Fruit fly (Drosophila melanogaster) whole organism, embryonic: ENCODE data around the gene COX7AL.
A peak's percentile ranks its signal among the peaks of the same experiment; 100 is the strongest.

Source experiments
- Bgb ChIP-seq: fragments of 200-800 bp; sonication (Bioruptor generic); IDR thresholded peaks from 2 replicates; pipeline ENCODE4 v1.3.6; 2022; ENCODE audit warnings: missing biosample characterization, missing genetic modification characterization; ENCODE audit not compliant: partially characterized antibody
- BtbVII ChIP-seq: fragments of 200-800 bp; sonication (Bioruptor generic); optimal IDR thresholded peaks from 3 replicates; lab custom pipeline; 2017; ENCODE audit warnings: missing biosample characterization, mild to moderate bottlenecking, missing genetic modification characterization
- CG10321 ChIP-seq: fragments of 200-800 bp; sonication (Bioruptor generic); IDR thresholded peaks from 2 replicates; pipeline ENCODE4 v1.3.6; 2022; ENCODE audit warnings: missing biosample characterization, missing genetic modification characterization
- CG10431 ChIP-seq: fragments of 200-800 bp; sonication (Bioruptor generic); optimal IDR thresholded peaks from 3 replicates; lab custom pipeline; 2018; ENCODE audit warnings: missing biosample characterization, mild to moderate bottlenecking, missing genetic modification characterization
- CG10543 ChIP-seq: fragments of 200-800 bp; sonication (Bioruptor generic); optimal IDR thresholded peaks from 3 replicates; lab custom pipeline; 2017; ENCODE audit warnings: missing biosample characterization, mild to moderate bottlenecking, missing genetic modification characterization, moderate library complexity
- CG10565 ChIP-seq: fragments of 200-800 bp; sonication (Bioruptor generic); optimal IDR thresholded peaks from 3 replicates; lab custom pipeline; 2016; ENCODE audit warnings: missing biosample characterization, mild to moderate bottlenecking, missing genetic modification characterization
- CG14710 ChIP-seq: fragments of 200-800 bp; sonication (Bioruptor generic); optimal IDR thresholded peaks from 3 replicates; lab custom pipeline; 2019; ENCODE audit warnings: missing biosample characterization, mild to moderate bottlenecking, missing genetic modification characterization, moderate library complexity
- CG1603 ChIP-seq: fragments of 200-800 bp; sonication (Bioruptor generic); optimal IDR thresholded peaks from 2 replicates; lab custom pipeline; 2019; ENCODE audit warnings: missing biosample characterization, mild to moderate bottlenecking, missing genetic modification characterization, moderate library complexity
- CG17361 ChIP-seq: fragments of 200-800 bp; sonication (Bioruptor generic); IDR thresholded peaks from 3 replicates; pipeline ENCODE4 v1.3.6; 2022; ENCODE audit warnings: missing biosample characterization, missing genetic modification characterization
- CG18262 ChIP-seq: fragments of 200-800 bp; optimal IDR thresholded peaks from 3 replicates; lab custom pipeline; 2019; ENCODE audit warnings: missing biosample characterization, mild to moderate bottlenecking, missing genetic modification characterization, moderate library complexity
- CG2120 ChIP-seq: fragments of 200-800 bp; sonication (Bioruptor generic); optimal IDR thresholded peaks from 3 replicates; lab custom pipeline; 2016; ENCODE audit warnings: missing biosample characterization, missing genetic modification characterization
- CG3995 ChIP-seq: fragments of 200-800 bp; sonication (Bioruptor generic); optimal IDR thresholded peaks from 3 replicates; lab custom pipeline; 2016; ENCODE audit warnings: missing biosample characterization, missing genetic modification characterization
- CG7963 ChIP-seq: fragments of 200-800 bp; sonication (Bioruptor generic); IDR thresholded peaks from 3 replicates; pipeline ENCODE4 v1.3.6; 2022; ENCODE audit warnings: missing biosample characterization, missing genetic modification characterization; ENCODE audit not compliant: partially characterized antibody
- CG8944 ChIP-seq: fragments of 200-800 bp; sonication (Bioruptor generic); optimal IDR thresholded peaks from 3 replicates; lab custom pipeline; 2016; ENCODE audit warnings: missing biosample characterization, missing genetic modification characterization
- Doc3 ChIP-seq: fragments of 200-800 bp; sonication (Bioruptor generic); IDR thresholded peaks from 3 replicates; pipeline ENCODE4 v1.3.6; 2022; ENCODE audit warnings: missing biosample characterization, missing genetic modification characterization; ENCODE audit not compliant: partially characterized antibody
- HLH3B ChIP-seq: fragments of 200-800 bp; sonication (Bioruptor generic); IDR thresholded peaks from 2 replicates; pipeline ENCODE4 v1.3.6; 2022; ENCODE audit warnings: missing biosample characterization, missing genetic modification characterization
- Hr39 ChIP-seq: fragments of >200 bp; optimal IDR thresholded peaks from 2 replicates; lab custom pipeline; 2017
- Hr78 ChIP-seq, 2 experiments: fragments of 200-800 bp in 1 of 2; fragments of >200 bp in 1 of 2; sonication (Bioruptor generic) in 1 of 2; optimal IDR thresholded peaks; 2 replicates each; lab custom pipeline; 2017 to 2019; ENCODE audit warnings: missing biosample characterization in 2 of 2, missing genetic modification characterization in 2 of 2, mild to moderate bottlenecking in 1 of 2, moderate library complexity in 1 of 2
- MBD-R2 ChIP-seq: fragments of 200-800 bp; sonication (Bioruptor generic); IDR thresholded peaks from 2 replicates; pipeline ENCODE4 v1.3.6; 2022; ENCODE audit warnings: missing biosample characterization, missing genetic modification characterization
- MTF-1 ChIP-seq: fragments of 200-800 bp; sonication (Bioruptor generic); optimal IDR thresholded peaks from 2 replicates; lab custom pipeline; 2018; ENCODE audit warnings: missing biosample characterization, mild to moderate bottlenecking, missing genetic modification characterization, borderline replicate concordance
- Med ChIP-seq: fragments of 200-800 bp; sonication (Bioruptor generic); peaks from one replicate; lab custom pipeline; 2016; ENCODE audit warnings: missing biosample characterization, missing genetic modification characterization, mild to moderate bottlenecking, inconsistent platforms, moderate library complexity
- Mes4 ChIP-seq: fragments of 200-800 bp; sonication (Bioruptor generic); optimal IDR thresholded peaks from 2 replicates; lab custom pipeline; 2016; ENCODE audit warnings: missing biosample characterization, missing genetic modification characterization
- Six4 ChIP-seq: fragments of 200-800 bp; sonication (Bioruptor generic); optimal IDR thresholded peaks from 2 replicates; lab custom pipeline; 2016; ENCODE audit warnings: missing biosample characterization, missing genetic modification characterization
- abd-A ChIP-seq: fragments of 200-800 bp; sonication (Bioruptor generic); optimal IDR thresholded peaks from 3 replicates; lab custom pipeline; 2019; ENCODE audit warnings: missing biosample characterization, mild to moderate bottlenecking, missing genetic modification characterization, moderate library complexity
- aop ChIP-seq: fragments of 200-800 bp; sonication (Bioruptor generic); IDR thresholded peaks from 2 replicates; pipeline ENCODE4 v1.3.6; 2022; ENCODE audit warnings: missing biosample characterization, missing genetic modification characterization
- ash1 ChIP-seq: fragments of 200-800 bp; sonication (Bioruptor generic); optimal IDR thresholded peaks from 2 replicates; lab custom pipeline; 2018; ENCODE audit warnings: missing biosample characterization, mild to moderate bottlenecking, missing genetic modification characterization
- az2 ChIP-seq: fragments of 200-800 bp; sonication (Bioruptor generic); optimal IDR thresholded peaks from 3 replicates; lab custom pipeline; 2016; ENCODE audit warnings: missing biosample characterization, missing genetic modification characterization
- btn ChIP-seq: fragments of 200-800 bp; sonication (Bioruptor generic); optimal IDR thresholded peaks from 2 replicates; lab custom pipeline; 2016; ENCODE audit warnings: missing biosample characterization, missing genetic modification characterization
- cad ChIP-seq: fragments of >200 bp; optimal IDR thresholded peaks from 2 replicates; lab custom pipeline; 2017; ENCODE audit warnings: missing biosample characterization, missing genetic modification characterization
- chif ChIP-seq, 2 experiments: fragments of 200-800 bp; sonication (Bioruptor generic); optimal IDR thresholded peaks; 3 replicates each; lab custom pipeline; 2016; ENCODE audit warnings: missing biosample characterization in 2 of 2, missing genetic modification characterization in 2 of 2
- ci ChIP-seq: fragments of 200-800 bp; sonication (Bioruptor generic); IDR thresholded peaks from 3 replicates; pipeline ENCODE4 v1.3.6; 2022; ENCODE audit warnings: missing biosample characterization, missing genetic modification characterization
- corto ChIP-seq: fragments of 200-800 bp; sonication (Bioruptor generic); optimal IDR thresholded peaks from 2 replicates; lab custom pipeline; 2016; ENCODE audit warnings: missing biosample characterization, mild to moderate bottlenecking, missing genetic modification characterization, moderate library complexity
- crp ChIP-seq, 2 experiments: fragments of 200-800 bp; sonication (Bioruptor generic); optimal IDR thresholded peaks; 2 replicates in 1 of 2; 3 replicates in 1 of 2; lab custom pipeline; 2017; ENCODE audit warnings: missing biosample characterization in 2 of 2, missing genetic modification characterization in 2 of 2, mild to moderate bottlenecking in 1 of 2, moderate library complexity in 1 of 2
- en ChIP-seq: fragments of 200-800 bp; sonication (Bioruptor generic); optimal IDR thresholded peaks from 2 replicates; lab custom pipeline; 2016; ENCODE audit warnings: missing biosample characterization, missing genetic modification characterization
- grau ChIP-seq: fragments of 200-800 bp; optimal IDR thresholded peaks from 3 replicates; lab custom pipeline; 2019; ENCODE audit warnings: missing biosample characterization, mild to moderate bottlenecking, missing genetic modification characterization, moderate library complexity
- gsb ChIP-seq: fragments of 200-800 bp; sonication (Bioruptor generic); IDR thresholded peaks from 2 replicates; pipeline ENCODE4 v1.3.6; 2022; ENCODE audit warnings: missing biosample characterization, missing genetic modification characterization
- nerfin-2 ChIP-seq: fragments of 200-800 bp; sonication (Bioruptor generic); IDR thresholded peaks from 2 replicates; pipeline ENCODE4 v1.3.6; 2022; ENCODE audit warnings: missing biosample characterization, missing genetic modification characterization; ENCODE audit not compliant: partially characterized antibody
- pan ChIP-seq, 4 experiments: fragments of >200 bp in 3 of 4; fragments of 200-800 bp in 1 of 4; sonication (Bioruptor generic) in 1 of 4; optimal IDR thresholded peaks in 3 of 4; IDR thresholded peaks in 1 of 4; 2 replicates each; pipeline versions ENCODE4 v1.3.6 to Lab custom; 2017 to 2022; ENCODE audit warnings: missing biosample characterization in 2 of 4, missing genetic modification characterization in 2 of 4, mixed read lengths in 1 of 4
- pum ChIP-seq: fragments of 200-800 bp; sonication (Bioruptor generic); optimal IDR thresholded peaks from 2 replicates; lab custom pipeline; 2016; ENCODE audit warnings: missing biosample characterization, missing genetic modification characterization
- sens ChIP-seq: fragments of 200-800 bp; sonication (Bioruptor generic); peaks from one replicate; lab custom pipeline; 2016; ENCODE audit warnings: missing biosample characterization, missing genetic modification characterization
- sima ChIP-seq: fragments of 200-800 bp; sonication (Bioruptor generic); optimal IDR thresholded peaks from 2 replicates; lab custom pipeline; 2016; ENCODE audit warnings: missing biosample characterization, missing genetic modification characterization
- so ChIP-seq: fragments of 200-800 bp; sonication (Bioruptor generic); IDR thresholded peaks from 3 replicates; pipeline ENCODE4 v1.3.6; 2022; ENCODE audit warnings: missing biosample characterization, missing genetic modification characterization
- sqz ChIP-seq: fragments of 200-800 bp; sonication (Bioruptor generic); optimal IDR thresholded peaks from 3 replicates; lab custom pipeline; 2018; ENCODE audit warnings: missing biosample characterization, mild to moderate bottlenecking, missing genetic modification characterization
- sr ChIP-seq: fragments of 200-800 bp; sonication (Bioruptor generic); IDR thresholded peaks from 3 replicates; pipeline ENCODE4 v1.3.6; 2022; ENCODE audit warnings: missing biosample characterization, missing genetic modification characterization
- sug ChIP-seq: fragments of 200-800 bp; optimal IDR thresholded peaks from 2 replicates; lab custom pipeline; 2019; ENCODE audit warnings: missing biosample characterization, mild to moderate bottlenecking, missing genetic modification characterization, moderate library complexity
- tin ChIP-seq: fragments of 200-800 bp; sonication (Bioruptor generic); optimal IDR thresholded peaks from 3 replicates; lab custom pipeline; 2016; ENCODE audit warnings: missing biosample characterization, missing genetic modification characterization
- toy ChIP-seq: fragments of 200-800 bp; sonication (Bioruptor generic); IDR thresholded peaks from 2 replicates; pipeline ENCODE4 v1.3.6; 2022; ENCODE audit warnings: missing biosample characterization, missing genetic modification characterization
- unpg ChIP-seq: fragments of 200-800 bp; sonication (Bioruptor generic); optimal IDR thresholded peaks from 3 replicates; lab custom pipeline; 2018; ENCODE audit warnings: missing biosample characterization, mild to moderate bottlenecking, missing genetic modification characterization, moderate library complexity
- vfl ChIP-seq: fragments of 200-800 bp; sonication (Bioruptor generic); optimal IDR thresholded peaks from 2 replicates; lab custom pipeline; 2016; ENCODE audit warnings: missing biosample characterization, missing genetic modification characterization
- zen ChIP-seq: fragments of 200-800 bp; sonication (Bioruptor generic); optimal IDR thresholded peaks from 3 replicates; lab custom pipeline; 2018; ENCODE audit warnings: missing biosample characterization, mild to moderate bottlenecking, missing genetic modification characterization, moderate library complexity
- zen2 ChIP-seq: fragments of 200-800 bp; sonication (Bioruptor generic); IDR thresholded peaks from 3 replicates; pipeline ENCODE4 v1.3.6; 2022; ENCODE audit warnings: missing biosample characterization, missing genetic modification characterization; ENCODE audit not compliant: partially characterized antibody

COX7AL gene

dm6 chr3R:8354458-8354857, 11.0 kb downstream of the COX7AL start (continued):
- TF ChIP-seq MTF-1 (peak; percentile 21), sens (GFP tag; lab: Kevin White, UChicago) (peak; percentile 85), Mes4 (GFP tag; lab: Kevin White, UChicago) (no peak), Hr39 (lab: Kevin White, UChicago) (no peak), ci (peak; percentile 81), HLH3B (GFP tag; lab: Robert Waterston, UW) (peak; percentile 62), sima (GFP tag; lab: Kevin White, UChicago) (no peak), CG2120 (GFP tag; lab: Kevin White, UChicago) (peak; percentile 63), CG17361 (GFP tag; lab: Robert Waterston, UW) (no peak), sqz (no peak), Doc3 (GFP tag; lab: Robert Waterston, UW) (no peak), gsb (GFP tag; lab: Robert Waterston, UW) (peak; percentile 64; the same call in 1 of the 2 replicates), az2 (GFP tag; lab: Kevin White, UChicago) (peak; percentile 23), zen2 (GFP tag; lab: Robert Waterston, UW) (no peak), btn (GFP tag; lab: Kevin White, UChicago) (no peak), Bgb (GFP tag; lab: Robert Waterston, UW) (no peak), CG8944 (GFP tag; lab: Kevin White, UChicago) (no peak), CG14710 (tag; lab: Kevin White, UChicago) (no peak), sug (peak; percentile 73), en (GFP tag; lab: Kevin White, UChicago) (no peak), grau (tag; lab: Kevin White, UChicago) (peak; percentile 89), cad (GFP tag; lab: Kevin White, UChicago) (no peak), abd-A (tag; lab: Kevin White, UChicago) (no peak), Hr78 (GFP tag; optimal IDR thresholded peaks at IDR 0.05; lab: Kevin White, UChicago) (peak in 1 of 2 experiments; percentile 49), CG10543 (peak; percentile 1), corto (GFP tag; lab: Kevin White, UChicago) (no peak), tin (GFP tag; lab: Kevin White, UChicago) (no peak), chif (GFP tag; optimal IDR thresholded peaks at IDR 0.05; lab: Kevin White, UChicago) (no peak), pan (optimal IDR thresholded peaks at IDR 0.05; lab: Kevin White, UChicago) (no peak), pan (GFP tag; optimal IDR thresholded peaks at IDR 0.05 in 1 of 2, IDR thresholded peaks at IDR 0.05 in 1 of 2) (peak in 1 of 2 experiments; percentile 80), sr (GFP tag; lab: Robert Waterston, UW) (peak; percentile 85), CG1603 (tag; lab: Kevin White, UChicago) (peak; percentile 49), crp (GFP tag; optimal IDR thresholded peaks at IDR 0.05; lab: Kevin White, UChicago) (no peak), Six4 (GFP tag; lab: Kevin White, UChicago) (no peak), nerfin-2 (GFP tag; lab: Robert Waterston, UW) (no peak), BtbVII (GFP tag; lab: Kevin White, UChicago) (no peak), unpg (peak; percentile 66), so (peak; percentile 62; the same call in 1 of the 3 replicates), Med (GFP tag; lab: Kevin White, UChicago) (peak; percentile 83), pum (GFP tag; lab: Kevin White, UChicago) (no peak), CG3995 (GFP tag; lab: Kevin White, UChicago) (no peak), aop (no peak), MBD-R2 (GFP tag; lab: Robert Waterston, UW) (no peak; the same call in 1 of the 2 replicates), ash1 (GFP tag; lab: Kevin White, UChicago) (no peak), CG10321 (GFP tag; lab: Robert Waterston, UW) (peak; percentile 25; the same call in 1 of the 2 replicates), zen (tag; lab: Kevin White, UChicago) (no peak), CG18262 (tag; lab: Kevin White, UChicago) (no peak), vfl (GFP tag; lab: Kevin White, UChicago) (peak; percentile 10), CG10431 (GFP tag; lab: Kevin White, UChicago) (no peak), CG10565 (no peak), CG7963 (GFP tag; lab: Robert Waterston, UW) (no peak), toy (GFP tag; lab: Robert Waterston, UW) (no peak)
